Fruit fly (Drosophila melanogaster) whole organism, wandering third instar larva: ENCODE results near the gene CG42268.

Experiments used
- Abd-B ChIP-seq: fragments of >200 bp; optimal IDR thresholded peaks from 2 replicates; lab custom pipeline; 2017; ENCODE audit warnings: missing biosample characterization, missing genetic modification characterization
- CG9705 ChIP-seq: fragments of 200-800 bp; sonication (Bioruptor generic); optimal IDR thresholded peaks from 2 replicates; lab custom pipeline; 2018; ENCODE audit warnings: missing biosample characterization, mild to moderate bottlenecking, missing genetic modification characterization
- CrebA ChIP-seq: fragments of 200-800 bp; sonication (Bioruptor generic); optimal IDR thresholded peaks from 2 replicates; lab custom pipeline; 2016; ENCODE audit warnings: missing biosample characterization, mild to moderate bottlenecking, missing genetic modification characterization, borderline replicate concordance
- Dif ChIP-seq: fragments of 200-275, 200-300 bp; sonication (Bioruptor generic); optimal IDR thresholded peaks from 2 replicates; lab custom pipeline; 2018; ENCODE audit warnings: missing biosample characterization, missing genetic modification characterization; ENCODE audit not compliant: partially characterized antibody
- Hnf4 ChIP-seq: fragments of 200-800 bp; sonication (Bioruptor generic); optimal IDR thresholded peaks from 2 replicates; lab custom pipeline; 2016; ENCODE audit warnings: missing biosample characterization, mild to moderate bottlenecking, missing genetic modification characterization
- Hr78 ChIP-seq: fragments of >200 bp; optimal IDR thresholded peaks from 2 replicates; lab custom pipeline; 2017; ENCODE audit warnings: missing biosample characterization, missing genetic modification characterization
- Hr83 ChIP-seq: fragments of 200-300 bp; sonication (Bioruptor generic); optimal IDR thresholded peaks from 2 replicates; lab custom pipeline; 2016; ENCODE audit warnings: missing biosample characterization, mild to moderate bottlenecking, missing genetic modification characterization, moderate library complexity; ENCODE audit not compliant: poor library complexity, severe bottlenecking
- Jra ChIP-seq: sonication (Bioruptor generic); optimal IDR thresholded peaks from 2 replicates; lab custom pipeline; 2016; ENCODE audit warnings: missing biosample characterization, missing genetic modification characterization
- Myc ChIP-seq: fragments of >200 bp; optimal IDR thresholded peaks from 2 replicates; lab custom pipeline; 2017
- N ChIP-seq: fragments of >200 bp; optimal IDR thresholded peaks from 2 replicates; lab custom pipeline; 2018; ENCODE audit warnings: missing biosample characterization, missing external identifiers, missing genetic modification characterization
- OdsH ChIP-seq: fragments of 200-800 bp; sonication (Bioruptor generic); optimal IDR thresholded peaks from 2 replicates; lab custom pipeline; 2016; ENCODE audit warnings: missing biosample characterization, mild to moderate bottlenecking, missing genetic modification characterization
- Rel ChIP-seq, 2 experiments: fragments of 200-800 bp; sonication (Bioruptor generic) in 1 of 2; optimal IDR thresholded peaks; 2 replicates in 1 of 2; 3 replicates in 1 of 2; lab custom pipeline; 2016 to 2019; ENCODE audit warnings: mild to moderate bottlenecking in 2 of 2, missing biosample characterization in 2 of 2, missing genetic modification characterization in 2 of 2, moderate library complexity in 1 of 2
- Vsx2 ChIP-seq: fragments of 200-300, 225-300 bp; sonication (Bioruptor generic); optimal IDR thresholded peaks from 2 replicates; lab custom pipeline; 2018; ENCODE audit warnings: missing biosample characterization, missing genetic modification characterization; ENCODE audit not compliant: partially characterized antibody
- brk ChIP-seq: fragments of 200-800 bp; sonication (Bioruptor generic); optimal IDR thresholded peaks from 2 replicates; lab custom pipeline; 2016; ENCODE audit warnings: missing biosample characterization, mild to moderate bottlenecking, missing genetic modification characterization
- dl ChIP-seq, 2 experiments: fragments of 175-275, 200-275 bp in 1 of 2; fragments of 200-275 bp in 1 of 2; sonication (Bioruptor generic); optimal IDR thresholded peaks; lab custom pipeline; 2018; ENCODE audit warnings: mild to moderate bottlenecking in 2 of 2, missing biosample characterization in 2 of 2, missing genetic modification characterization in 2 of 2, moderate library complexity in 2 of 2; ENCODE audit not compliant: partially characterized antibody in 2 of 2, insufficient read depth in 1 of 2
- dmrt93B ChIP-seq: fragments of 200-800 bp; sonication (Bioruptor generic); optimal IDR thresholded peaks from 2 replicates; lab custom pipeline; 2018; ENCODE audit warnings: missing biosample characterization, mild to moderate bottlenecking, missing genetic modification characterization
- dsf ChIP-seq: sonication (Bioruptor generic); optimal IDR thresholded peaks from 2 replicates; lab custom pipeline; 2016; ENCODE audit warnings: missing biosample characterization, missing genetic modification characterization, borderline replicate concordance
- ey ChIP-seq: fragments of 200-800 bp; sonication (Bioruptor generic); optimal IDR thresholded peaks from 2 replicates; lab custom pipeline; 2016; ENCODE audit warnings: missing biosample characterization, missing genetic modification characterization
- foxo ChIP-seq, 2 experiments: fragments of 200-800 bp; sonication (Bioruptor generic); optimal IDR thresholded peaks; 2 replicates in 1 of 2; 3 replicates in 1 of 2; lab custom pipeline; 2016 to 2017; ENCODE audit warnings: missing biosample characterization in 2 of 2, missing genetic modification characterization in 2 of 2
- fru ChIP-seq: fragments of 200-800 bp; sonication (Bioruptor generic); optimal IDR thresholded peaks from 3 replicates; lab custom pipeline; 2016; ENCODE audit warnings: missing biosample characterization, mild to moderate bottlenecking, missing genetic modification characterization
- h ChIP-seq: fragments of 200-800 bp; sonication (Bioruptor generic); optimal IDR thresholded peaks from 3 replicates; lab custom pipeline; 2016; ENCODE audit warnings: missing biosample characterization, mild to moderate bottlenecking, missing genetic modification characterization
- lola ChIP-seq: fragments of >200 bp; optimal IDR thresholded peaks from 2 replicates; lab custom pipeline; 2017; ENCODE audit warnings: missing biosample characterization, missing genetic modification characterization
- psq ChIP-seq: fragments of 200-800 bp; sonication (Bioruptor generic); optimal IDR thresholded peaks from 3 replicates; lab custom pipeline; 2017; ENCODE audit warnings: missing biosample characterization, mild to moderate bottlenecking, missing genetic modification characterization, moderate library complexity
- rgr ChIP-seq: fragments of 200-800 bp; sonication (Bioruptor generic); optimal IDR thresholded peaks from 3 replicates; lab custom pipeline; 2016; ENCODE audit warnings: missing biosample characterization, mild to moderate bottlenecking, missing genetic modification characterization
- sage ChIP-seq: fragments of 200-800 bp; sonication (Bioruptor generic); optimal IDR thresholded peaks from 2 replicates; lab custom pipeline; 2016; ENCODE audit warnings: missing biosample characterization, mild to moderate bottlenecking, missing genetic modification characterization
- sv ChIP-seq: fragments of 200-800 bp; sonication (Bioruptor generic); optimal IDR thresholded peaks from 3 replicates; lab custom pipeline; 2016; ENCODE audit warnings: missing biosample characterization, missing genetic modification characterization

The CG42268 gene

DNA sequence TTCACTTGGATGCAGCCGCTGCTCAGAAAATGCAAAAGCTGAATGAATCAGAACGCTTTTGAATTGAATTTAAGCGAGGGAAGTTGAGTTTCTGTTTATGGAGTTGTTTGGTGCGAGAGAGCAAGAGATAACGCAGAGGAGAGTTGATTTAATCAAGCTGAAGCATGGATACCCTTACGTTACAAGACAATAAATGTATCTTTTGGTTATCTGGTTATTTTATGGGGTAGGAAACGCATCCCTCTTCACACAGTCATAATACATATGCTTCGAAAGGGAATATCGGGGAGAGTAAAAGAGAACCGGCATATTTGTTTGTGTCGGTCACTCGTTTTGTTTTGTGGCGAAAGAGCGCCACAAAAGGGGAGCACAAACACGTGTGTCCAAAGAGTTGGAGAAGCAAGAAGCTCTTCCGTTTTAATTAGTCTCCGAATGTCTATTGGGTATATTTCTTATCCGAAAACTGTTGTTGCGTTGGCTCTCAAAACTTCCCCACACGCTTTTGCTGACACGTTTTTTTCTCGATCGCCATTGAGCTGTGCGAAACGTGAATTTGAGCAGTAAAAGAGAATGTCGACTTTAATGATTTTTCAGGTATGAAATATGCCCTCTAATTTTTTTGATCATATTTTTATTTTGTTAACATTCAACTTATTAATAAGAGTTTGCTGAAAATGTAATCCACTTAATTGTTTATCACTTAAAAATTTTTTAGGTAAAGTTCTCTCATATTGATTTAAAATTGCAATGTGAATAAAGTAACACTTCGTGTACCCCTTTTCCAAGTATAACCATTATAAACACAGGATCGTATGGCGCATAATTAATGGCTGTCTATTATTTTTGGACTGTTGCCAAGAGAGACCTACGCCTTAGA is 63.3 kb downstream of the CG42268 start, which contains the start of gene Prps (continued):
- no peak for TF ChIP-seq dmrt93B (GFP tag; lab: Kevin White, UChicago)

DNA sequence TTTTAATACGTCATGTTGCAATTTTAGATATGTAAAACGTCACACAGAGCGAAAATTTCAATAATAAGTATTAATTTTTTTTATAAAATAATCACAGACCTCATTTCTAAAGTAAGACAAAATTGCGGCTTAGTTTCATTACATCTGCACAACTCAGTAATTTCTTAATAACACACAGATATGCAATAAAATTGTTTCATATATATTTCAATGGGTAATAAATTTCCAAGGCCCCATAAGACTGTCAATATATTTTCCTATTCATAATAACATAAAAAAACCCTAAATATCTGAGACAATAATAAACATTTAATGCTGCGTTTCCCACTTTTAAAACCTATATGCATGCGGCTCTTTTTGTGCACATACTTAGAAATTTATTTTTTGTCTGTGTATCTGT is 64.5 kb downstream of the CG42268 start:
- peak; percentile 13 for TF ChIP-seq rgr (GFP tag; lab: Kevin White, UChicago)
- TF ChIP-seq Vsx2, result no peak
- no peak for TF ChIP-seq lola (GFP tag; lab: Kevin White, UChicago)
- peak; percentile 25 for TF ChIP-seq fru
- TF ChIP-seq foxo (GFP tag; optimal IDR thresholded peaks at IDR 0.05; lab: Kevin White, UChicago), result peak in 1 of 2 experiments; percentile 35
- TF ChIP-seq CrebA (GFP tag; lab: Kevin White, UChicago), result no peak
- no peak for TF ChIP-seq psq (GFP tag; lab: Kevin White, UChicago)
- TF ChIP-seq brk, result peak; percentile 52
- no peak for TF ChIP-seq dmrt93B (GFP tag; lab: Kevin White, UChicago)
- peak; percentile 2 for TF ChIP-seq sv (GFP tag; lab: Kevin White, UChicago)
- TF ChIP-seq Hr78 (GFP tag; lab: Kevin White, UChicago), result no peak
- TF ChIP-seq Jra (GFP tag; lab: Kevin White, UChicago), result peak; percentile 23
- TF ChIP-seq dsf (GFP tag; lab: Kevin White, UChicago), result no peak
- peak; percentile 15 for TF ChIP-seq OdsH (GFP tag; lab: Kevin White, UChicago)

DNA sequence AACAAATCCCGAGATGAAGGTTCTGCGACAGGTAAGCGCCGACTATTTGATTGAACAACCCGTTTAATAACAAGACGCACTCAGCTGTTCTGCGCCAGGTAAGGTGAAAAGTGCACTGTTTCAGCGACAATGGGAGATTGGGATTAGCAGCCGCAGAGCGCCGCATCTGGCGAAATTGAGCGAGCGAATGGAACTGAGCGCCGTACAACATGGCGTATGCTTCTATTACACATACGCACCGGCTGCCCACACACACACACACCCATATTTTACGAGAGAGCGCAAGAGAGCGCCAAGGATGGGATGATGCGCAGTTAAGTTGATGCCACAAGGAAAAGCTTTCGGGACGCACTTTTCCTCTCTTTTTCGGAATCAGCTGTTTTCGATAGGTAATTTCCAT is 65.0 kb downstream of the CG42268 start:
- TF ChIP-seq Hnf4 (GFP tag; lab: Kevin White, UChicago) (no peak), sage (GFP tag; lab: Kevin White, UChicago) (no peak), Hr78 (GFP tag; lab: Kevin White, UChicago) (no peak), dl (GFP tag; optimal IDR thresholded peaks at IDR 0.05; lab: Kevin White, UChicago; ENCODE audit: insufficient read depth in 1 of 2, partially characterized antibody in 2 of 2) (peak; percentile 35 to 64), CG9705 (no peak), dsf (GFP tag; lab: Kevin White, UChicago) (no peak), Dif (GFP tag; lab: Kevin White, UChicago) (peak; percentile 66), foxo (GFP tag; optimal IDR thresholded peaks at IDR 0.05; lab: Kevin White, UChicago) (no peak)

DNA sequence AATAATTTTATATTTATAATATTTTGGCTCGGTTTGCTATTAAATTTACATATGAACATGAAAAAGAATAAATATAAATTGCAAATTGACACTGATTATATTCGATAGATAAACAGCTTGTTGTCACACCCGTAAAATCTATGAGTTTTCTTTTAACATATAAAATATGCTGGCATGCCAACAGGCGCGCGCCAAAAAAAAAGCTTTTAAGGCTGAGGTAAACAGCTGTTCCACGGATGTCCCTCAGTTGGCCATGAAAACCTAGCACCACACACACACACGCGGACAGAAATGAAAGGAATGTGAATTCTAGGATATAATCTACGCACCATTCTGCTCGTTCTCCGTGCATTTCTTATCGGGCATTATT is 65.3 kb downstream of the CG42268 start:
- no peak for TF ChIP-seq psq (GFP tag; lab: Kevin White, UChicago)

DNA sequence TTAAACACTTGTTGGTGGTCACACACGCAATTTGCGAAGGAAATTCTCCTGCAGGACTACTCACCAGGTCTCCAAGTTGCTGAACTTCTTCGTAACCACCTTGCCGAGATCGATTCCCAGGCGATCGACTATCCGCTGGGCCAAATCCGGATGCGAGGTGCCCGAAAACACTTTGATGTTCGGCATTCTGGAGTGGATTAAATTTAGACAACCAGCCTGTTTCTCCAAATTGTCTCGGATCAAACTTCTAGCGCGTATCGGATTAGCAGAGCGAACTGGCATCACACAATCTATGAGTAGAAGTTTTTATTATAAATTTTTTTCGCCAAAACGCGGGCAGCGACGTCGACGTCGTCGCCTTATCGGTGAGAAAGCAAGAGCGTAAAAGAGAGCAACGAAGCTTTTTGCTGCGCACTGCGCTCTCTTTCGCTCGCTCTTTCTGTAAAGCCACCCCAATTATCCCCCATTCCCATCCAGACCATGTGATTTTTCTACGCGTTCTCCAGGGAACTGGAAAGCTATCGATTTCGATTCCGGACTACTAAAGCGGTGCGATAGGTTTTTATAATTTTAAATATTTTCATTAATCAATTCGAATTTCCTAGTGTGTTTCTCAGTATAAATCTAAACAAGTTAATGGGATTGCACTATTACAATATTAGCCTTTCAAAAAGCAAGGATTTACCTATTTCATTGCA is 65.9 kb downstream of the CG42268 start:
- TF ChIP-seq Abd-B (GFP tag; lab: Kevin White, UChicago) (no peak), ey (GFP tag; lab: Kevin White, UChicago) (no peak), brk (peak; percentile 62), dl (GFP tag; optimal IDR thresholded peaks at IDR 0.05; lab: Kevin White, UChicago; ENCODE audit: insufficient read depth in 1 of 2, partially characterized antibody in 2 of 2) (peak; percentile 84 to 92), Hr83 (no peak), CG9705 (no peak), Dif (GFP tag; lab: Kevin White, UChicago) (peak; percentile 94), sage (GFP tag; lab: Kevin White, UChicago) (peak; percentile 44), Rel (GFP tag; optimal IDR thresholded peaks at IDR 0.05; lab: Kevin White, UChicago) (no peak), Rel (tag; optimal IDR thresholded peaks at IDR 0.05; lab: Kevin White, UChicago) (peak; percentile 36)

dm6 chr3L:9693552-9694133 is 66.6 kb downstream of the CG42268 start:
- TF ChIP-seq ey (GFP tag; lab: Kevin White, UChicago), result no peak
- TF ChIP-seq N, result peak; percentile 21
- no peak for TF ChIP-seq Hr83
- peak; percentile 53 for TF ChIP-seq Rel (GFP tag; optimal IDR thresholded peaks at IDR 0.05; lab: Kevin White, UChicago)
- no peak for TF ChIP-seq Rel (tag; optimal IDR thresholded peaks at IDR 0.05; lab: Kevin White, UChicago)
- no peak for TF ChIP-seq h
- TF ChIP-seq sage (GFP tag; lab: Kevin White, UChicago), result peak; percentile 0
- no peak for TF ChIP-seq sv (GFP tag; lab: Kevin White, UChicago)
- TF ChIP-seq OdsH (GFP tag; lab: Kevin White, UChicago), result no peak
- TF ChIP-seq brk, result peak; percentile 16
- TF ChIP-seq Myc (lab: Kevin White, UChicago), result no peak
- TF ChIP-seq, all 38 proteins: peak for 4
